Worm (Caenorhabditis elegans) whole organism, young adult: ENCODE measurements around the gene T23F11.4.

Experiments
- C06A6.2 ChIP-seq: fragments of 200-800 bp; sonication (Bioruptor generic); conservative IDR thresholded peaks from 2 replicates; pipeline ENCODE4 v1.3.6; 2022; ENCODE audit warnings: missing genetic modification characterization, missing compliant biosample characterization
- ama-1 ChIP-seq, 3 experiments: fragments of 150-350 bp in 1 of 3; sonication (generic microtip) in 2 of 3; optimal IDR thresholded peaks; 2 replicates each; lab custom pipeline; 2014 to 2018; ENCODE audit warnings: missing biosample characterization in 2 of 3, missing genetic modification characterization in 2 of 3, missing genetic modification reagents in 2 of 3
- bed-1 ChIP-seq: fragments of 200-800 bp; sonication (Bioruptor generic); IDR thresholded peaks from 2 replicates; pipeline ENCODE4 v1.3.6; 2022; ENCODE audit warnings: missing genetic modification reagents, missing genetic modification characterization, missing compliant biosample characterization
- bed-2 ChIP-seq: fragments of 200-800 bp; sonication (Bioruptor generic); IDR thresholded peaks from 2 replicates; pipeline ENCODE4 v1.3.6; 2022; ENCODE audit warnings: missing genetic modification reagents, missing genetic modification characterization, missing compliant biosample characterization
- dpff-1 ChIP-seq: sonication (generic microtip); optimal IDR thresholded peaks from 2 replicates; lab custom pipeline; 2017; ENCODE audit warnings: mild to moderate bottlenecking, missing genetic modification characterization, missing compliant biosample characterization
- rec-8 ChIP-seq, 2 experiments: sonication (generic microtip); optimal IDR thresholded peaks; 2 replicates each; lab custom pipeline; 2016; ENCODE audit warnings: mild to moderate bottlenecking in 2 of 2, missing genetic modification characterization in 2 of 2, missing genetic modification reagents in 2 of 2, missing genotype in 2 of 2, missing biosample characterization in 1 of 2, missing compliant biosample characterization in 1 of 2, moderate library complexity in 1 of 2
- repo-1 ChIP-seq: sonication (generic microtip); optimal IDR thresholded peaks from 2 replicates; lab custom pipeline; 2017; ENCODE audit warnings: mild to moderate bottlenecking, missing genetic modification characterization, missing compliant biosample characterization
- somi-1 ChIP-seq: fragments of 200-800 bp; sonication (Bioruptor generic); optimal IDR thresholded peaks from 2 replicates; lab custom pipeline; 2018; ENCODE audit warnings: mild to moderate bottlenecking, missing genetic modification characterization, missing compliant biosample characterization
- tbp1 ChIP-seq: fragments of 200-800 bp; sonication (Bioruptor generic); optimal IDR thresholded peaks from 2 replicates; lab custom pipeline; 2018; ENCODE audit warnings: mild to moderate bottlenecking, missing genetic modification characterization, missing compliant biosample characterization
- tlf-1 ChIP-seq: fragments of 200-800 bp; sonication (Bioruptor generic); optimal IDR thresholded peaks from 2 replicates; lab custom pipeline; 2018; ENCODE audit warnings: mild to moderate bottlenecking, missing genetic modification characterization, missing compliant biosample characterization
- xnd-1 ChIP-seq: sonication (generic microtip); optimal IDR thresholded peaks from 2 replicates; lab custom pipeline; 2016; ENCODE audit warnings: missing genotype, missing genetic modification reagents, missing genetic modification characterization, missing compliant biosample characterization

DNA sequence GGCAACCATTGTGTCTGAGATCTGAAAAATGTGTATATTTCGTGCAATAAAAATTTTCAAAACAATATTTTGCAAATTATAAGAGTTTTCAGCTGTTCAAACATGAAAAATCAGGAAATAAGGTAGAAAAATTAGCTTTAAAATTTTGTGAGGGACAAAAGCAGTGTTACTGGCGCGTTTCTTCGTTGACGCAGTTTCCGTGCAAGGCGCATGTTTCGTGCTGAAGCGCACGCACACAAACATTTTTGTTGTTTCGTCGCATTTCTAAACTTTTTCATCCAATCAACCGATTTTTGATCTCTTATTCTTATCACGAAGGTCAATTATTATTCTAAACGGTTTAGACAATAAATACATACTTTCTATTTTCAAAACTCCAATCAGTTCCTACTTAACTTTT is 28.1 kb upstream of the T23F11.4 start, which contains the start of gene nifk-1:
- TF ChIP-seq rec-8 (tag; optimal IDR thresholded peaks at IDR 0.05; lab: Kevin White, UChicago) (no peak), C06A6.2 (no peak), dpff-1 (no peak), tlf-1 (GFP tag; lab: Kevin White, UChicago) (peak; percentile 3), ama-1 (optimal IDR thresholded peaks at IDR 0.05; lab: Kevin White, UChicago) (no peak), ama-1 (GFP tag; optimal IDR thresholded peaks at IDR 0.05; lab: Kevin White, UChicago) (no peak), xnd-1 (tag; lab: Kevin White, UChicago) (no peak), repo-1 (tag; lab: Kevin White, UChicago) (no peak), somi-1 (no peak), bed-1 (no peak), tbp1 (GFP tag; lab: Kevin White, UChicago) (peak; percentile 46), bed-2 (GFP tag; lab: Robert Waterston, UW) (no peak)
